Fruit fly (Drosophila melanogaster) whole organism, wandering third instar larva: ENCODE measurements around the gene CG11382.

Experiments used
- Dfd ChIP-seq: fragments of >200 bp; optimal IDR thresholded peaks from 2 replicates; lab custom pipeline; 2017; ENCODE audit warnings: missing biosample characterization, missing genetic modification characterization
- Jra ChIP-seq: sonication (Bioruptor generic); optimal IDR thresholded peaks from 2 replicates; lab custom pipeline; 2016; ENCODE audit warnings: missing biosample characterization, missing genetic modification characterization
- N ChIP-seq: fragments of >200 bp; optimal IDR thresholded peaks from 2 replicates; lab custom pipeline; 2018; ENCODE audit warnings: missing biosample characterization, missing external identifiers, missing genetic modification characterization
- dl ChIP-seq, 2 experiments: fragments of 175-275, 200-275 bp in 1 of 2; fragments of 200-275 bp in 1 of 2; sonication (Bioruptor generic); optimal IDR thresholded peaks; lab custom pipeline; 2018; ENCODE audit warnings: mild to moderate bottlenecking in 2 of 2, missing biosample characterization in 2 of 2, missing genetic modification characterization in 2 of 2, moderate library complexity in 2 of 2; ENCODE audit not compliant: partially characterized antibody in 2 of 2, insufficient read depth in 1 of 2
- rgr ChIP-seq: fragments of 200-800 bp; sonication (Bioruptor generic); optimal IDR thresholded peaks from 3 replicates; lab custom pipeline; 2016; ENCODE audit warnings: missing biosample characterization, mild to moderate bottlenecking, missing genetic modification characterization
- woc ChIP-seq: sonication (Bioruptor generic); optimal IDR thresholded peaks from 2 replicates; lab custom pipeline; 2016; ENCODE audit warnings: missing biosample characterization, mild to moderate bottlenecking, missing genetic modification characterization

DNA sequence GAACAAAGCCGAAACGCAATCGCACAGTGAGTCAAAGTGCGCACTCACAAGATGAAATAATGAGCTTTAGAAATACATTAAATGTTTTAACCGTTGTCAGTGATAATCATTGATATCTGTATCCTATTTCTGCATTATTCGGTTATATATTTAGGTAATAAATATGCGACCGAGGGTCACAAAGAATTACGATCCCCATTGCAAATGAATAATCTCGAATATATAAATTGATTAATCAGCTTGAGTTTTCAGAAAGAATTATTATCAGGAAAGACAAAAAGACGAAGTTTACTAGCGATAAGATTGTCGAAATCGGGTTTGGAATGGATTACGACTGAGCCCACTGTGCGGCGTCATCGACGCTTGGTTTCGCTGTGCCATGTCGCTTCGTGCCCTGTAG is 38.8 kb upstream of the CG11382 start:
- TF ChIP-seq dl (GFP tag; optimal IDR thresholded peaks at IDR 0.05; lab: Kevin White, UChicago; ENCODE audit: insufficient read depth in 1 of 2, partially characterized antibody in 2 of 2) = no peak
- no peak for TF ChIP-seq N (GFP tag; lab: Kevin White, UChicago)
- TF ChIP-seq woc (GFP tag; lab: Kevin White, UChicago) = peak; percentile 0
- TF ChIP-seq Jra (GFP tag; lab: Kevin White, UChicago) = no peak
- peak; percentile 38 for TF ChIP-seq rgr
- no peak for TF ChIP-seq Dfd (GFP tag; lab: Kevin White, UChicago)
